Fruit fly (Drosophila melanogaster) whole organism, pupa: ENCODE data around the gene CG33796.

Experiments used
- CG10348 ChIP-seq: fragments of 200-800 bp; sonication (Bioruptor generic); IDR thresholded peaks from 2 replicates; pipeline ENCODE4 v1.3.6; 2022; ENCODE audit warnings: missing biosample characterization, missing genetic modification characterization
- CG12605 ChIP-seq: fragments of 200-800 bp; sonication (Bioruptor generic); IDR thresholded peaks from 2 replicates; pipeline ENCODE4 v1.3.6; 2022; ENCODE audit warnings: missing biosample characterization, missing genetic modification characterization
- CG13204 ChIP-seq: fragments of 200-800 bp; sonication (Bioruptor generic); optimal IDR thresholded peaks from 2 replicates; lab custom pipeline; 2018; ENCODE audit warnings: missing biosample characterization, mild to moderate bottlenecking, missing genetic modification characterization, moderate library complexity
- CG14655 ChIP-seq: fragments of 200-800 bp; sonication (Bioruptor generic); optimal IDR thresholded peaks from 3 replicates; lab custom pipeline; 2017; ENCODE audit warnings: mild to moderate bottlenecking, missing biosample characterization, missing genetic modification reagents, missing genetic modification characterization
- CG15710 ChIP-seq: fragments of 200-800 bp; sonication (Bioruptor generic); optimal IDR thresholded peaks from 2 replicates; lab custom pipeline; 2018; ENCODE audit warnings: missing biosample characterization, mild to moderate bottlenecking, missing genetic modification characterization, moderate library complexity
- CG17806 ChIP-seq: fragments of 200-800 bp; sonication (Bioruptor generic); optimal IDR thresholded peaks from 2 replicates; lab custom pipeline; 2018; ENCODE audit warnings: missing biosample characterization, mild to moderate bottlenecking, missing genetic modification characterization, moderate library complexity
- CG32121 ChIP-seq: fragments of 200-800 bp; sonication (Bioruptor generic); IDR thresholded peaks from 2 replicates; pipeline ENCODE4 v1.3.6; 2022; ENCODE audit warnings: missing biosample characterization, missing genetic modification characterization
- CG34367 ChIP-seq: fragments of 200-800 bp; sonication (Bioruptor generic); optimal IDR thresholded peaks from 2 replicates; lab custom pipeline; 2018; ENCODE audit warnings: missing biosample characterization, mild to moderate bottlenecking, missing genetic modification characterization
- CG4496 ChIP-seq: fragments of 200-800 bp; sonication (Bioruptor generic); IDR thresholded peaks from 3 replicates; pipeline ENCODE4 v1.3.6; 2022; ENCODE audit warnings: missing biosample characterization, missing genetic modification characterization
- CG8159 ChIP-seq: fragments of 200-800 bp; sonication (Bioruptor generic); optimal IDR thresholded peaks from 3 replicates; lab custom pipeline; 2018; ENCODE audit warnings: missing biosample characterization, mild to moderate bottlenecking, missing genetic modification characterization, moderate library complexity
- CG8301 ChIP-seq: fragments of 200-800 bp; sonication (Bioruptor generic); optimal IDR thresholded peaks from 2 replicates; lab custom pipeline; 2018; ENCODE audit warnings: missing biosample characterization, mild to moderate bottlenecking, missing genetic modification characterization
- CG9948 ChIP-seq: fragments of 200-800 bp; sonication (Bioruptor generic); optimal IDR thresholded peaks from 2 replicates; lab custom pipeline; 2018; ENCODE audit warnings: missing biosample characterization, mild to moderate bottlenecking, missing genetic modification characterization, moderate library complexity
- D1 ChIP-seq: fragments of 200-800 bp; sonication (Bioruptor generic); optimal IDR thresholded peaks from 2 replicates; lab custom pipeline; 2018; ENCODE audit warnings: missing biosample characterization, mild to moderate bottlenecking, missing genetic modification characterization, moderate library complexity
- EcR ChIP-seq: fragments of 200-800 bp; sonication (Bioruptor generic); optimal IDR thresholded peaks from 3 replicates; lab custom pipeline; 2019; ENCODE audit warnings: missing biosample characterization, missing genetic modification characterization, mild to moderate bottlenecking, moderate library complexity, missing genetic modification reagents
- Ets98B ChIP-seq: fragments of 200-800 bp; sonication (Bioruptor generic); IDR thresholded peaks from 2 replicates; pipeline ENCODE4 v1.3.6; 2022; ENCODE audit warnings: missing biosample characterization, missing genetic modification characterization
- Pif1A ChIP-seq: fragments of 200-800 bp; sonication (Bioruptor generic); optimal IDR thresholded peaks from 3 replicates; lab custom pipeline; 2016; ENCODE audit warnings: missing biosample characterization, missing genetic modification characterization
- Pif1B ChIP-seq: fragments of 200-800 bp; sonication (Bioruptor generic); optimal IDR thresholded peaks from 3 replicates; lab custom pipeline; 2016; ENCODE audit warnings: missing biosample characterization, missing genetic modification characterization
- Snoo ChIP-seq: fragments of 200-800 bp; sonication (Bioruptor generic); optimal IDR thresholded peaks from 3 replicates; lab custom pipeline; 2017; ENCODE audit warnings: missing biosample characterization, mild to moderate bottlenecking, missing genetic modification characterization, inconsistent platforms
- fd96Ca ChIP-seq: fragments of 200-800 bp; sonication (Bioruptor generic); IDR thresholded peaks from 3 replicates; pipeline ENCODE4 v1.3.6; 2022; ENCODE audit warnings: missing biosample characterization, missing genetic modification characterization
- gl ChIP-seq: fragments of 200-800 bp; sonication (Bioruptor generic); optimal IDR thresholded peaks from 2 replicates; lab custom pipeline; 2018; ENCODE audit warnings: missing biosample characterization, mild to moderate bottlenecking, missing genetic modification characterization
- rn ChIP-seq: fragments of 200-800 bp; sonication (Bioruptor generic); IDR thresholded peaks from 2 replicates; pipeline ENCODE4 v1.3.6; 2022; ENCODE audit warnings: missing biosample characterization, missing genetic modification characterization

The CG33796 gene

dm6 chr3L:16213201-16213600 is 43.3 kb upstream of the CG33796 start:
- TF ChIP-seq gl (tag; lab: Kevin White, UChicago) (no peak), CG32121 (GFP tag; lab: Robert Waterston, UW) (no peak), EcR (GFP tag; lab: Kevin White, UChicago) (peak; percentile 43), CG10348 (GFP tag; lab: Robert Waterston, UW) (no peak), CG8301 (tag; lab: Kevin White, UChicago) (no peak), Pif1B (no peak), CG13204 (GFP tag; lab: Kevin White, UChicago) (peak; percentile 46), CG12605 (GFP tag; lab: Robert Waterston, UW) (no peak), Snoo (tag; lab: Kevin White, UChicago) (no peak), CG17806 (tag; lab: Kevin White, UChicago) (no peak), CG34367 (tag; lab: Kevin White, UChicago) (no peak), rn (no peak), CG8159 (tag; lab: Kevin White, UChicago) (no peak), Ets98B (GFP tag; lab: Robert Waterston, UW) (peak; percentile 6; the same call in 1 of the 2 replicates)

dm6 chr3L:16211936-16212287 is 42.0 kb upstream of the CG33796 start:
- TF ChIP-seq Snoo (tag; lab: Kevin White, UChicago) (no peak), CG13204 (GFP tag; lab: Kevin White, UChicago) (no peak), rn (no peak), CG4496 (GFP tag; lab: Robert Waterston, UW) (no peak), CG34367 (tag; lab: Kevin White, UChicago) (no peak), gl (tag; lab: Kevin White, UChicago) (no peak), Ets98B (GFP tag; lab: Robert Waterston, UW) (no peak), CG17806 (tag; lab: Kevin White, UChicago) (peak; percentile 10), D1 (tag; lab: Kevin White, UChicago) (no peak), Pif1A (GFP tag; lab: Kevin White, UChicago) (no peak), CG9948 (tag; lab: Kevin White, UChicago) (peak; percentile 42), Pif1B (no peak), CG8159 (tag; lab: Kevin White, UChicago) (peak; percentile 77), CG12605 (GFP tag; lab: Robert Waterston, UW) (no peak), CG10348 (GFP tag; lab: Robert Waterston, UW) (no peak), EcR (GFP tag; lab: Kevin White, UChicago) (no peak), CG8301 (tag; lab: Kevin White, UChicago) (no peak), fd96Ca (GFP tag; lab: Robert Waterston, UW) (no peak), CG32121 (GFP tag; lab: Robert Waterston, UW) (no peak), CG15710 (tag; lab: Kevin White, UChicago) (peak; percentile 68), CG14655 (GFP tag; lab: Kevin White, UChicago) (peak; percentile 21)

dm6 chr3L:16211156-16211935 is 41.4 kb upstream of the CG33796 start:
- TF ChIP-seq Pif1B (peak; percentile 21), CG12605 (GFP tag; lab: Robert Waterston, UW) (peak; percentile 31), Snoo (tag; lab: Kevin White, UChicago) (peak; percentile 90), fd96Ca (GFP tag; lab: Robert Waterston, UW) (peak; percentile 77; the same call in 2 of the 3 replicates), CG15710 (tag; lab: Kevin White, UChicago) (peak; percentile 82), CG32121 (GFP tag; lab: Robert Waterston, UW) (peak; percentile 64), CG9948 (tag; lab: Kevin White, UChicago) (peak; percentile 84), CG14655 (GFP tag; lab: Kevin White, UChicago) (peak; percentile 92), EcR (GFP tag; lab: Kevin White, UChicago) (peak; percentile 88), CG4496 (GFP tag; lab: Robert Waterston, UW) (peak; percentile 60), Pif1A (GFP tag; lab: Kevin White, UChicago) (peak; percentile 77), CG8159 (tag; lab: Kevin White, UChicago) (peak; percentile 89), Ets98B (GFP tag; lab: Robert Waterston, UW) (peak; percentile 69), gl (tag; lab: Kevin White, UChicago) (no peak), rn (peak; percentile 47; the same call in 1 of the 2 replicates), CG8301 (tag; lab: Kevin White, UChicago) (peak; percentile 81), CG17806 (tag; lab: Kevin White, UChicago) (peak; percentile 38), D1 (tag; lab: Kevin White, UChicago) (peak; percentile 68), CG34367 (tag; lab: Kevin White, UChicago) (peak; percentile 71), CG13204 (GFP tag; lab: Kevin White, UChicago) (peak; percentile 97), CG10348 (GFP tag; lab: Robert Waterston, UW) (peak; percentile 21; the same call in 1 of the 2 replicates)

dm6 chr3L:16209641-16210040 is 39.7 kb upstream of the CG33796 start:
- peak; percentile 32 for TF ChIP-seq Snoo (tag; lab: Kevin White, UChicago)
- TF ChIP-seq CG13204 (GFP tag; lab: Kevin White, UChicago) = peak; percentile 64
- TF ChIP-seq Pif1B = no peak
- no peak for TF ChIP-seq CG32121 (GFP tag; lab: Robert Waterston, UW)
- no peak for TF ChIP-seq CG17806 (tag; lab: Kevin White, UChicago)
- no peak for TF ChIP-seq Ets98B (GFP tag; lab: Robert Waterston, UW)
- peak; percentile 20 for TF ChIP-seq CG8159 (tag; lab: Kevin White, UChicago)
- peak; percentile 71 for TF ChIP-seq EcR (GFP tag; lab: Kevin White, UChicago)
